Fruit fly (Drosophila melanogaster) whole organism, pupa: Measurements from ENCODE around the gene CG6051.

ENCODE experiments used
- CG12605 ChIP-seq: fragments of 200-800 bp; sonication (Bioruptor generic); IDR thresholded peaks from 2 replicates; pipeline ENCODE4 v1.3.6; 2022; ENCODE audit warnings: missing biosample characterization, missing genetic modification characterization
- CG15710 ChIP-seq: fragments of 200-800 bp; sonication (Bioruptor generic); optimal IDR thresholded peaks from 2 replicates; lab custom pipeline; 2018; ENCODE audit warnings: missing biosample characterization, mild to moderate bottlenecking, missing genetic modification characterization, moderate library complexity
- CG8159 ChIP-seq: fragments of 200-800 bp; sonication (Bioruptor generic); optimal IDR thresholded peaks from 3 replicates; lab custom pipeline; 2018; ENCODE audit warnings: missing biosample characterization, mild to moderate bottlenecking, missing genetic modification characterization, moderate library complexity
- CG8301 ChIP-seq: fragments of 200-800 bp; sonication (Bioruptor generic); optimal IDR thresholded peaks from 2 replicates; lab custom pipeline; 2018; ENCODE audit warnings: missing biosample characterization, mild to moderate bottlenecking, missing genetic modification characterization
- CG9948 ChIP-seq: fragments of 200-800 bp; sonication (Bioruptor generic); optimal IDR thresholded peaks from 2 replicates; lab custom pipeline; 2018; ENCODE audit warnings: missing biosample characterization, mild to moderate bottlenecking, missing genetic modification characterization, moderate library complexity
- Ets98B ChIP-seq: fragments of 200-800 bp; sonication (Bioruptor generic); IDR thresholded peaks from 2 replicates; pipeline ENCODE4 v1.3.6; 2022; ENCODE audit warnings: missing biosample characterization, missing genetic modification characterization
- Snoo ChIP-seq: fragments of 200-800 bp; sonication (Bioruptor generic); optimal IDR thresholded peaks from 3 replicates; lab custom pipeline; 2017; ENCODE audit warnings: missing biosample characterization, mild to moderate bottlenecking, missing genetic modification characterization, inconsistent platforms
- fd96Ca ChIP-seq: fragments of 200-800 bp; sonication (Bioruptor generic); IDR thresholded peaks from 3 replicates; pipeline ENCODE4 v1.3.6; 2022; ENCODE audit warnings: missing biosample characterization, missing genetic modification characterization
- gl ChIP-seq: fragments of 200-800 bp; sonication (Bioruptor generic); optimal IDR thresholded peaks from 2 replicates; lab custom pipeline; 2018; ENCODE audit warnings: missing biosample characterization, mild to moderate bottlenecking, missing genetic modification characterization
- rn ChIP-seq: fragments of 200-800 bp; sonication (Bioruptor generic); IDR thresholded peaks from 2 replicates; pipeline ENCODE4 v1.3.6; 2022; ENCODE audit warnings: missing biosample characterization, missing genetic modification characterization

DNA sequence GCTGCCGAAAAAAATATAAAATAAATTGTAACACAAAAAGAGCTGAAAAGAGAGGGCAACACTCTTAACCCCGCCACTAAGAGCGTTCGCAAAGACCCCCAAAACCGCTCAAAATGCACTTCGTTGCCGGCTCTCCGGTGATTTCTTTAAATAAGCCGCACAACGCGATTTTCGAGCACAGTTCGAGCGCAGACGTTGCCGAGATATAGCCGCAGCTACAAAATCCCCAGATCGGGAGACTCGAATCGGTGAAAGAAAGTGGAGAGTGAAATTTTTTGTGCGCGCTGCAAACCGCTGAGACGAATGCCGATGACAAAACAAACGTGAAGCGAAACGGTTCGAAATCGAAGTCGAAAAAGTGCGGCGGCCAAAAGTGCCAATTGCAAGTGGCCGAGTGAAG, 75.2 kb downstream of the CG6051 start, which contains the start of gene CG14257:
- TF ChIP-seq rn (GFP tag; lab: Robert Waterston, UW) (no peak), fd96Ca (GFP tag; lab: Robert Waterston, UW) (no peak), Ets98B (GFP tag; lab: Robert Waterston, UW) (no peak; the same call in 1 of the 2 replicates), CG12605 (GFP tag; lab: Robert Waterston, UW) (0 out of 2 replicates have a peak, but pooled peaks have one; percentile 34), gl (tag; lab: Kevin White, UChicago) (no peak), CG8159 (no peak), CG15710 (tag; lab: Kevin White, UChicago) (no peak), CG9948 (tag; lab: Kevin White, UChicago) (no peak), Snoo (tag; lab: Kevin White, UChicago) (no peak), CG8301 (tag; lab: Kevin White, UChicago) (no peak)
